Fruit fly (Drosophila melanogaster): ENCODE data around the gene Tcs5.

Gene Tcs5

dm6 chr3L:5139312-5139711 is at the start of gene Tcs5, which contains the start of gene CHMP2B:
Gene Tcs5, minus strand, starts transcription at chr3L:5139395.
Gene CHMP2B, plus strand, starts transcription at chr3L:5139619.
- TF ChIP-seq Bteb2 (GFP tag; optimal IDR thresholded peaks at IDR 0.05) (peak; percentile 100), tio (GFP tag; optimal IDR thresholded peaks at IDR 0.05) (peak; percentile 100), zen2 (GFP tag; IDR thresholded peaks at IDR 0.05; ENCODE audit: partially characterized antibody) (no peak), vvl (GFP tag; IDR thresholded peaks at IDR 0.05) (peak; percentile 100), CG13775 (GFP tag; optimal IDR thresholded peaks at IDR 0.05) (peak; percentile 100), unc-4 (GFP tag; IDR thresholded peaks at IDR 0.05; ENCODE audit: partially characterized antibody) (no peak), Gsc (GFP tag; IDR thresholded peaks at IDR 0.05) (peak; percentile 100), CG4707 (GFP tag; optimal IDR thresholded peaks at IDR 0.05) (peak; percentile 97), chm (GFP tag; IDR thresholded peaks at IDR 0.05) (peak; percentile 100), fu2 (GFP tag; optimal IDR thresholded peaks at IDR 0.05) (peak; percentile 100), Ptx1 (GFP tag; IDR thresholded peaks at IDR 0.05) (peak; percentile 100), CG18476 (GFP tag; optimal IDR thresholded peaks at IDR 0.05) (peak; percentile 99), onecut (GFP tag; IDR thresholded peaks at IDR 0.05) (peak; percentile 99), esg (GFP tag; conservative IDR thresholded peaks at IDR 0.05) (peak; percentile 100), YL-1 (GFP tag; optimal IDR thresholded peaks at IDR 0.05) (peak; percentile 99), GATAe (GFP tag; conservative IDR thresholded peaks at IDR 0.05) (peak; percentile 100), Med (GFP tag) (peak; percentile 100), croc (GFP tag; conservative IDR thresholded peaks at IDR 0.05) (peak; percentile 100), CG3726 (GFP tag; IDR thresholded peaks at IDR 0.05) (peak; percentile 100), Xrp1 (GFP tag; IDR thresholded peaks at IDR 0.05) (peak; percentile 100), cg (GFP tag; optimal IDR thresholded peaks at IDR 0.05) (no peak), CG9797 (GFP tag; optimal IDR thresholded peaks at IDR 0.05) (peak; percentile 74), zen (tag; optimal IDR thresholded peaks at IDR 0.05) (peak; percentile 100), hkb (optimal IDR thresholded peaks at IDR 0.05) (peak; percentile 77), hkb (GFP tag; IDR thresholded peaks at IDR 0.05) (peak; percentile 100), vnd (GFP tag; IDR thresholded peaks at IDR 0.05; ENCODE audit: partially characterized antibody) (no peak), sisA (GFP tag; IDR thresholded peaks at IDR 0.05) (peak; percentile 100), CG17186 (GFP tag; optimal IDR thresholded peaks at IDR 0.05) (peak; percentile 96), pfk (GFP tag; optimal IDR thresholded peaks at IDR 0.05) (peak; percentile 80), CG7839 (tag; optimal IDR thresholded peaks at IDR 0.05) (peak; percentile 100), run (tag; optimal IDR thresholded peaks at IDR 0.05) (peak; percentile 98), HLHmδ (GFP tag; optimal IDR thresholded peaks at IDR 0.05) (no peak), CG9727 (GFP tag; optimal IDR thresholded peaks at IDR 0.05) (peak; percentile 99), Sin3A (optimal IDR thresholded peaks at IDR 0.05) (peak; percentile 66), br (optimal IDR thresholded peaks at IDR 0.05) (no peak), abd-A (tag; optimal IDR thresholded peaks at IDR 0.05) (no peak), CG16813 (GFP tag; IDR thresholded peaks at IDR 0.05; ENCODE audit: partially characterized antibody) (peak; percentile 38; the same call in 1 of the 3 replicates), CG9817 (tag; optimal IDR thresholded peaks at IDR 0.05) (peak; percentile 100), CG32767 (GFP tag; IDR thresholded peaks at IDR 0.05) (peak; percentile 100), ken (GFP tag; IDR thresholded peaks at IDR 0.05) (peak; percentile 100), lbe (GFP tag; optimal IDR thresholded peaks at IDR 0.05) (peak; percentile 96), CG6791 (GFP tag; IDR thresholded peaks at IDR 0.05; ENCODE audit: partially characterized antibody) (peak; percentile 51; the same call in 1 of the 3 replicates), ATbp (GFP tag; optimal IDR thresholded peaks at IDR 0.05) (peak; percentile 99), bowl (GFP tag; IDR thresholded peaks at IDR 0.05) (peak; percentile 99), Dek (tag; optimal IDR thresholded peaks at IDR 0.05) (peak; percentile 100), ttk (GFP tag; IDR thresholded peaks at IDR 0.05) (peak; percentile 100), grau (tag; optimal IDR thresholded peaks at IDR 0.05) (peak; percentile 99), HLH4C (GFP tag; IDR thresholded peaks at IDR 0.05; ENCODE audit: partially characterized antibody) (no peak), wek (GFP tag; optimal IDR thresholded peaks at IDR 0.05) (peak; percentile 96), dmrt11E (tag; optimal IDR thresholded peaks at IDR 0.05) (peak; percentile 100), psq (GFP tag; optimal IDR thresholded peaks at IDR 0.05) (peak; percentile 98)

All from whole organism, embryonic.